Fruit fly (Drosophila melanogaster) S2 (cell line): Measurements from ENCODE around the gene Rtca.
A peak's percentile ranks its signal among the peaks of the same experiment; 100 is the strongest.

Experiments used
- CG8478 ChIP-seq: fragments of >200 bp; optimal IDR thresholded peaks from 2 replicates; lab custom pipeline; 2018
- CTCF ChIP-seq, 2 experiments: fragments of >200 bp; optimal IDR thresholded peaks; 2 replicates each; lab custom pipeline; 2018

The Rtca gene

dm6 chrX:2121716-2122601 is 49.7 kb downstream of the Rtca start:
- TF ChIP-seq CG8478 (lab: Kevin White, UChicago): no peak
- no peak for TF ChIP-seq CTCF (optimal IDR thresholded peaks at IDR 0.05; lab: Kevin White, UChicago)

dm6 chrX:2123013-2123964 is 51.1 kb downstream of the Rtca start, which contains the start of gene ph-d:
ph-d (minus strand) TSS chrX:2123286.
- TF ChIP-seq CTCF (optimal IDR thresholded peaks at IDR 0.05; lab: Kevin White, UChicago) (peak in 1 of 2 experiments; percentile 44), CG8478 (lab: Kevin White, UChicago) (no peak)

dm6 chrX:2123965-2124688 is 51.9 kb downstream of the Rtca start:
- TF ChIP-seq CG8478 (lab: Kevin White, UChicago) (no peak), CTCF (optimal IDR thresholded peaks at IDR 0.05; lab: Kevin White, UChicago) (no peak)
